Worm (Caenorhabditis elegans): ENCODE results near the gene mbr-1.
A peak's percentile ranks its signal among the peaks of the same experiment; 100 is the strongest.

mbr-1 gene

ce11 chrX:10677552-10677951, 44.3 kb downstream of the mbr-1 start (continued):
- TF ChIP-seq swsn-7 (tag; optimal IDR thresholded peaks at IDR 0.05): peak; percentile 51
- TF ChIP-seq ceh-8 (GFP tag; optimal IDR thresholded peaks at IDR 0.05): no peak
- no peak for TF ChIP-seq nhr-11 (tag; optimal IDR thresholded peaks at IDR 0.05)
- TF ChIP-seq nhr-28 (tag; optimal IDR thresholded peaks at IDR 0.05): no peak
- TF ChIP-seq aha-1 (tag; optimal IDR thresholded peaks at IDR 0.05): no peak
- TF ChIP-seq tbx-2 (tag; optimal IDR thresholded peaks at IDR 0.05): peak; percentile 66
- no peak for TF ChIP-seq sox-4 (tag; optimal IDR thresholded peaks at IDR 0.05)
- peak; percentile 84 for TF ChIP-seq snu-23 (GFP tag; optimal IDR thresholded peaks at IDR 0.05)
- peak; percentile 12 for TF ChIP-seq lir-3 (tag; optimal IDR thresholded peaks at IDR 0.05; ENCODE audit: poor library complexity)
- no peak for TF ChIP-seq pax-3 (tag; optimal IDR thresholded peaks at IDR 0.05)
- no peak for TF ChIP-seq unc-98 (GFP tag; IDR thresholded peaks at IDR 0.05)
- TF ChIP-seq grh-1 (GFP tag; IDR thresholded peaks at IDR 0.05): peak; percentile 13; the same call in 1 of the 2 replicates
- no peak for TF ChIP-seq ets-5 (GFP tag; IDR thresholded peaks at IDR 0.05)
- TF ChIP-seq rnt-1 (tag; optimal IDR thresholded peaks at IDR 0.05): peak; percentile 48
- peak; percentile 48 for TF ChIP-seq C16A3.4 (tag; optimal IDR thresholded peaks at IDR 0.05)
- TF ChIP-seq ces-1 (GFP tag; optimal IDR thresholded peaks at IDR 0.05): no peak
- TF ChIP-seq pqm-1 (tag; optimal IDR thresholded peaks at IDR 0.05): no peak
- peak; percentile 43 for TF ChIP-seq nhr-47 (tag; optimal IDR thresholded peaks at IDR 0.05)
- TF ChIP-seq egl-13 (tag; optimal IDR thresholded peaks at IDR 0.05): no peak
- TF ChIP-seq nhr-12 (tag; optimal IDR thresholded peaks at IDR 0.05): no peak
- peak; percentile 81 for TF ChIP-seq nhr-20 (tag; optimal IDR thresholded peaks at IDR 0.05)
- TF ChIP-seq mef-2 (tag; optimal IDR thresholded peaks at IDR 0.05): no peak
- TF ChIP-seq C34B4.2 (tag; optimal IDR thresholded peaks at IDR 0.05): no peak
- TF ChIP-seq nhr-90 (tag; optimal IDR thresholded peaks at IDR 0.05; ENCODE audit: poor library complexity): peak; percentile 56
- no peak for TF ChIP-seq lin-13 (GFP tag; optimal IDR thresholded peaks at IDR 0.05)
- TF ChIP-seq efl-1 (optimal IDR thresholded peaks at IDR 0.05): no peak
- peak in 1 of 2 experiments; percentile 80 for TF ChIP-seq efl-1 (GFP tag; optimal IDR thresholded peaks at IDR 0.05 in 1 of 2)
- TF ChIP-seq dsc-1 (tag; optimal IDR thresholded peaks at IDR 0.05): peak; percentile 6
- TF ChIP-seq hlh-4 (tag; optimal IDR thresholded peaks at IDR 0.05): no peak
- peak in 1 of 2 experiments; percentile 61 for TF ChIP-seq mdl-1 (tag; optimal IDR thresholded peaks at IDR 0.05)
- TF ChIP-seq tlp-1 (tag; optimal IDR thresholded peaks at IDR 0.05): no peak
- no peak for TF ChIP-seq efl-3 (GFP tag; optimal IDR thresholded peaks at IDR 0.05)
- TF ChIP-seq egl-27 (tag; optimal IDR thresholded peaks at IDR 0.05): no peak
- TF ChIP-seq ceh-82 (tag; optimal IDR thresholded peaks at IDR 0.05): peak in 1 of 3 experiments; percentile 4
- no peak for TF ChIP-seq nhr-19 (GFP tag; conservative IDR thresholded peaks at IDR 0.05)
- no peak for TF ChIP-seq elt-2 (tag; optimal IDR thresholded peaks at IDR 0.05)
- no peak for TF ChIP-seq Y116A8C.19 (tag; optimal IDR thresholded peaks at IDR 0.05; ENCODE audit: borderline replicate concordance)
- no peak for TF ChIP-seq isw-1 (GFP tag; IDR thresholded peaks at IDR 0.05)
- no peak for TF ChIP-seq lin-39 (tag; optimal IDR thresholded peaks at IDR 0.05)
- no peak for TF ChIP-seq alr-1 (tag; optimal IDR thresholded peaks at IDR 0.05; ENCODE audit: borderline replicate concordance)
- peak; percentile 56 for TF ChIP-seq xbp-1 (tag; optimal IDR thresholded peaks at IDR 0.05)
- TF ChIP-seq fos-1 (tag; optimal IDR thresholded peaks at IDR 0.05): peak; percentile 36
- peak in 1 of 3 experiments; percentile 8 for TF ChIP-seq dpl-1 (GFP tag; optimal IDR thresholded peaks at IDR 0.05)

- TF ChIP-seq ceh-8 (GFP tag; optimal IDR thresholded peaks at IDR 0.05) (no peak), sup-37 (GFP tag; optimal IDR thresholded peaks at IDR 0.05) (no peak), hlh-17 (GFP tag; optimal IDR thresholded peaks at IDR 0.05; ENCODE audit: borderline replicate concordance) (no peak), sptf-1 (tag; optimal IDR thresholded peaks at IDR 0.05) (no peak), fkh-4 (tag; optimal IDR thresholded peaks at IDR 0.05; ENCODE audit: borderline replicate concordance) (no peak), snpc-4 (tag; optimal IDR thresholded peaks at IDR 0.05) (no peak), aha-1 (tag; optimal IDR thresholded peaks at IDR 0.05) (no peak), mef-2 (tag; optimal IDR thresholded peaks at IDR 0.05) (no peak), vab-15 (tag; optimal IDR thresholded peaks at IDR 0.05) (no peak), elt-3 (tag; optimal IDR thresholded peaks at IDR 0.05) (no peak), aly-2 (tag; optimal IDR thresholded peaks at IDR 0.05) (no peak), elt-2 (tag; optimal IDR thresholded peaks at IDR 0.05) (no peak), nhr-237 (tag; optimal IDR thresholded peaks at IDR 0.05) (no peak), unc-86 (tag; optimal IDR thresholded peaks at IDR 0.05) (no peak), skn-1 (tag; optimal IDR thresholded peaks at IDR 0.05) (no peak), grh-1 (GFP tag; IDR thresholded peaks at IDR 0.05) (no peak)
These were observed 44.8 kb downstream of the mbr-1 start, which contains the start of gene F13E6.1 for ce11 chrX:10677009-10677408. Gene F13E6.1, minus strand, starts transcription at chrX:10677109.
